Worm (Caenorhabditis elegans): ENCODE measurements around the gene Y116A8C.30.

Gene Y116A8C.30

DNA sequence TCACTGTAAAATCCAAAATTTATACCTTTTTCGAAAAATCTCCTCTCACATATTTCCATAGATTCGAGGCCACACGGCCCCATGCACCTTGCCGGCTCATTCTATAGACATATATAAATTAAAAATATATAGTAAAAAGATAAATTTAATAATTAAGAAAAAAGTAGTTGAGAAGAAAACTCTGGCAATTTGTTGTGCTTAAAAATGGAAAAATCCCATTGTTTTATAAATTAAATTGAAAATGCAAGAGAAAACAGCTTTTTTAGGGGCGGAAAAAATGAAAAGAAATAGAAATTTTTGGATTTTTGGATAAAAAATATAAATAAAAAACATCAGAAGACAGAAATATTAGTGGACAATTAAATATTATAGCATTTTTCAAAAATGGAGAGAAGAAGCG is at the start of gene Y116A8C.30:
TSS of gene Y116A8C.30 (minus strand) at position 101 of the 400 bp plus-strand sequence.
- peak; percentile 30 for TF ChIP-seq nhr-85 (tag)
- TF ChIP-seq fkh-4 (tag; optimal IDR thresholded peaks at IDR 0.05; ENCODE audit: borderline replicate concordance), result no peak
- no peak for TF ChIP-seq nhr-237 (tag; optimal IDR thresholded peaks at IDR 0.05)
- TF ChIP-seq ceh-88 (GFP tag; IDR thresholded peaks at IDR 0.05), result no peak
- TF ChIP-seq mef-2 (tag; optimal IDR thresholded peaks at IDR 0.05), result no peak

DNA sequence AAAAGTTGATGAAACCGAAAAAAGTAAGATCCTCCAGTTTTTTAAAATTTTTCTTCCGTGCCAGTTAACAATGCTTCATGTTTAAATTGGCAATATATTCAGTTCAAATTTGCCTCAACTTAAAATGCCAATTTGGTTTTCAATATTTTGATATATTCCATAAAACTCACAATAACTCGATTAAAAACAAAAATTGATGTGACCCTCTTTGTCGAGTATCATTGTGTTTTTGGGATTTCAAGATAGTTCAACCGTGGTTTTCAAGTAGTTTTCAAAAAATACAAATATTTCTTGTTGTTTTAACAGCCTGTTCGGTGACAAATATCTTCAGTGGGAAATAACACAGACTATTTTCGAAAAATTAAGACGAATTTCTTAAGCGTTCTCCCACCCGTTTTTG is 49.5 kb upstream of the Y116A8C.30 start:
- no peak for TF ChIP-seq vab-15 (tag; optimal IDR thresholded peaks at IDR 0.05)
- TF ChIP-seq efl-3 (GFP tag; optimal IDR thresholded peaks at IDR 0.05), result no peak
- TF ChIP-seq nhr-20 (tag; optimal IDR thresholded peaks at IDR 0.05), result no peak
- TF ChIP-seq fkh-4 (tag; optimal IDR thresholded peaks at IDR 0.05; ENCODE audit: borderline replicate concordance), result no peak
- no peak for TF ChIP-seq nhr-11 (tag; optimal IDR thresholded peaks at IDR 0.05)
- TF ChIP-seq lin-15B (tag; optimal IDR thresholded peaks at IDR 0.05), result no peak
- no peak for TF ChIP-seq nhr-19 (GFP tag; conservative IDR thresholded peaks at IDR 0.05)
- no peak for TF ChIP-seq mep-1 (tag; optimal IDR thresholded peaks at IDR 0.05)
- no peak for TF ChIP-seq grh-1 (GFP tag; IDR thresholded peaks at IDR 0.05)
- TF ChIP-seq mdl-1 (tag; optimal IDR thresholded peaks at IDR 0.05), result no peak
- TF ChIP-seq pqm-1 (tag; optimal IDR thresholded peaks at IDR 0.05), result no peak
- no peak for TF ChIP-seq nhr-47 (tag; optimal IDR thresholded peaks at IDR 0.05)
- no peak for TF ChIP-seq rnt-1 (tag; optimal IDR thresholded peaks at IDR 0.05)

DNA sequence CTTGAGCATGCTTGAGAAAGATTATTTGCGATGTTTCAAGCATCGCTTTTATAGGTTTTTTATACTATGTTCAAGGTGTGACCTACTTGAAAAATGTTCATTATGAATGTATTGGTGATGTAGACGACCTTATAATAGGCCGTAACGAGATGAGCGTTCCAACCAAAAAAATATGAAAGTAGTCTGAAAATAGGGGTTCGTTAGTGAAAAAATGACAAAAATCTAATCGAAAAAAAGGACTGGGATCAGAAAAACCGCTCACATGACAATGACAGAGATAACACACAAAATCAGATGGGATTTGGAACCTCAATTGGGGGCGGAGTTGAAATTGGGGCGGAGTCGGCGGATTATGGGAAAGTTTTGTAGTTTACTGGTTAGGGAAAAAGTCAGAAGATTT is 47.4 kb upstream of the Y116A8C.30 start, which contains the start of gene Y116A8C.40:
TSS of gene Y116A8C.40 (minus strand) at position 101 of the 400 bp plus-strand sequence.
- no peak for TF ChIP-seq ceh-82 (tag; optimal IDR thresholded peaks at IDR 0.05)
- TF ChIP-seq nhr-47 (tag; optimal IDR thresholded peaks at IDR 0.05), result no peak
- TF ChIP-seq pqm-1 (tag; optimal IDR thresholded peaks at IDR 0.05), result no peak
- no peak for TF ChIP-seq egl-27 (tag; optimal IDR thresholded peaks at IDR 0.05)
- TF ChIP-seq lin-35 (GFP tag; optimal IDR thresholded peaks at IDR 0.05), result no peak
- TF ChIP-seq blmp-1 (tag; optimal IDR thresholded peaks at IDR 0.05), result no peak
- TF ChIP-seq fkh-10 (GFP tag; optimal IDR thresholded peaks at IDR 0.05), result no peak
- TF ChIP-seq sup-37 (GFP tag; optimal IDR thresholded peaks at IDR 0.05), result no peak
- no peak for TF ChIP-seq fkh-4 (tag; optimal IDR thresholded peaks at IDR 0.05; ENCODE audit: borderline replicate concordance)
- TF ChIP-seq unc-30 (tag; optimal IDR thresholded peaks at IDR 0.05), result no peak
- no peak for TF ChIP-seq lsy-2 (tag; optimal IDR thresholded peaks at IDR 0.05)
- no peak for TF ChIP-seq mep-1 (tag; optimal IDR thresholded peaks at IDR 0.05)
- no peak for TF ChIP-seq C34B4.2 (tag; optimal IDR thresholded peaks at IDR 0.05)

ce11 chrIV:17150418-17150817 is 46.9 kb upstream of the Y116A8C.30 start:
- TF ChIP-seq vab-15 (tag; optimal IDR thresholded peaks at IDR 0.05) (no peak), nhr-28 (tag; optimal IDR thresholded peaks at IDR 0.05) (no peak), lin-13 (GFP tag; optimal IDR thresholded peaks at IDR 0.05) (no peak), hpl-2 (GFP tag; optimal IDR thresholded peaks at IDR 0.05) (no peak), nhr-85 (tag) (no peak), lin-15B (tag; optimal IDR thresholded peaks at IDR 0.05) (no peak), alr-1 (tag; optimal IDR thresholded peaks at IDR 0.05; ENCODE audit: borderline replicate concordance) (no peak), mep-1 (tag; optimal IDR thresholded peaks at IDR 0.05) (no peak), ceh-82 (tag; optimal IDR thresholded peaks at IDR 0.05) (no peak), tbx-2 (tag; optimal IDR thresholded peaks at IDR 0.05) (no peak), unc-130 (tag; optimal IDR thresholded peaks at IDR 0.05) (no peak), egl-27 (tag; optimal IDR thresholded peaks at IDR 0.05) (no peak), ztf-11 (tag; optimal IDR thresholded peaks at IDR 0.05) (no peak), lin-39 (tag; optimal IDR thresholded peaks at IDR 0.05) (no peak), grh-1 (GFP tag; IDR thresholded peaks at IDR 0.05) (no peak), ztf-4 (tag; optimal IDR thresholded peaks at IDR 0.05) (no peak), egl-13 (tag; optimal IDR thresholded peaks at IDR 0.05) (no peak), pag-3 (tag; optimal IDR thresholded peaks at IDR 0.05; ENCODE audit: borderline replicate concordance, insufficient read depth) (no peak)
